Worm (Caenorhabditis elegans): ENCODE results near the gene M04B2.4.

The M04B2.4 gene

ce11 chrIV:11469698-11470591 lies 50.9 kb downstream of the M04B2.4 start, which contains the start of the genes C10C6.13 and wht-2:
Gene C10C6.13, minus strand, starts transcription at chrIV:11469748.
Gene wht-2, plus strand, starts transcription at chrIV:11470436.
- TF ChIP-seq nhr-80 (tag; optimal IDR thresholded peaks at IDR 0.05) = peak; percentile 29
- TF ChIP-seq lag-1 (GFP tag; IDR thresholded peaks at IDR 0.05) = no peak
- no peak for TF ChIP-seq tlf-1 (GFP tag; optimal IDR thresholded peaks at IDR 0.05)
- TF ChIP-seq ztf-6 (GFP tag; IDR thresholded peaks at IDR 0.05) = no peak
- TF ChIP-seq madf-6 (GFP tag; IDR thresholded peaks at IDR 0.05) = peak; percentile 71
- no peak for TF ChIP-seq hlh-26 (GFP tag; conservative IDR thresholded peaks at IDR 0.05)
- no peak for TF ChIP-seq bed-1 (GFP tag; IDR thresholded peaks at IDR 0.05)
- TF ChIP-seq xnd-1 (tag; optimal IDR thresholded peaks at IDR 0.05) = peak; percentile 71
- peak; percentile 86 for TF ChIP-seq lsl-1 (GFP tag; optimal IDR thresholded peaks at IDR 0.05)
- TF ChIP-seq nhr-120 (GFP tag; IDR thresholded peaks at IDR 0.05) = no peak
- TF ChIP-seq F33H1.4 (GFP tag; IDR thresholded peaks at IDR 0.05) = peak; percentile 80
- no peak for TF ChIP-seq Y53F4B.3 (GFP tag; IDR thresholded peaks at IDR 0.05)

All from whole organism, young adult.